Fruit fly (Drosophila melanogaster) whole organism, embryonic: ENCODE measurements around the gene Cyp4d1.
A peak's percentile ranks its signal among the peaks of the same experiment; 100 is the strongest.

Experiments
- Adf1 ChIP-seq: fragments of 200-800 bp; sonication (Bioruptor generic); IDR thresholded peaks from 2 replicates; pipeline ENCODE4 v1.3.6; 2022; ENCODE audit warnings: missing biosample characterization, missing genetic modification characterization
- CG11456 ChIP-seq: fragments of 200-800 bp; sonication (Bioruptor generic); IDR thresholded peaks from 3 replicates; pipeline ENCODE4 v1.3.6; 2022; ENCODE audit warnings: missing biosample characterization, missing genetic modification characterization
- CG12236 ChIP-seq: fragments of 200-800 bp; sonication (Bioruptor generic); optimal IDR thresholded peaks from 2 replicates; lab custom pipeline; 2016; ENCODE audit warnings: missing biosample characterization, missing genetic modification characterization
- CG12769 ChIP-seq: fragments of 200-800 bp; sonication (Bioruptor generic); optimal IDR thresholded peaks from 2 replicates; lab custom pipeline; 2019; ENCODE audit warnings: missing biosample characterization, mild to moderate bottlenecking, missing genetic modification characterization, moderate library complexity
- CG14710 ChIP-seq: fragments of 200-800 bp; sonication (Bioruptor generic); optimal IDR thresholded peaks from 3 replicates; lab custom pipeline; 2019; ENCODE audit warnings: missing biosample characterization, mild to moderate bottlenecking, missing genetic modification characterization, moderate library complexity
- CG16779 ChIP-seq: fragments of 200-800 bp; sonication (Bioruptor generic); IDR thresholded peaks from 2 replicates; pipeline ENCODE4 v1.3.6; 2022; ENCODE audit warnings: missing biosample characterization, missing genetic modification characterization
- CG17568 ChIP-seq: fragments of 200-800 bp; sonication (Bioruptor generic); optimal IDR thresholded peaks from 2 replicates; lab custom pipeline; 2018; ENCODE audit warnings: missing biosample characterization, mild to moderate bottlenecking, missing genetic modification characterization, moderate library complexity
- CG17612 ChIP-seq: fragments of 200-800 bp; sonication (Bioruptor generic); IDR thresholded peaks from 2 replicates; pipeline ENCODE4 v1.3.6; 2022; ENCODE audit warnings: missing biosample characterization, missing genetic modification characterization
- CG17912 ChIP-seq: fragments of 200-800 bp; sonication (Bioruptor generic); optimal IDR thresholded peaks from 2 replicates; lab custom pipeline; 2018; ENCODE audit warnings: missing biosample characterization, mild to moderate bottlenecking, missing genetic modification characterization
- CG30020 ChIP-seq: fragments of 200-800 bp; optimal IDR thresholded peaks from 2 replicates; lab custom pipeline; 2019; ENCODE audit warnings: missing biosample characterization, mild to moderate bottlenecking, missing genetic modification characterization, moderate library complexity
- CG33213 ChIP-seq: fragments of 200-800 bp; sonication (Bioruptor generic); optimal IDR thresholded peaks from 3 replicates; lab custom pipeline; 2016; ENCODE audit warnings: missing biosample characterization, missing genetic modification characterization
- CG3407 ChIP-seq: fragments of 200-800 bp; sonication (Bioruptor generic); optimal IDR thresholded peaks from 2 replicates; lab custom pipeline; 2018; ENCODE audit warnings: missing biosample characterization, mild to moderate bottlenecking, missing genetic modification characterization
- CG34376 ChIP-seq: fragments of 200-800 bp; sonication (Bioruptor generic); optimal IDR thresholded peaks from 2 replicates; lab custom pipeline; 2018; ENCODE audit warnings: missing biosample characterization, mild to moderate bottlenecking, missing genetic modification characterization
- CG3838 ChIP-seq: fragments of 200-800 bp; sonication (Bioruptor generic); optimal IDR thresholded peaks from 3 replicates; lab custom pipeline; 2016; ENCODE audit warnings: missing biosample characterization, missing genetic modification characterization
- CG4730 ChIP-seq: fragments of 200-800 bp; sonication (Bioruptor generic); IDR thresholded peaks from 2 replicates; pipeline ENCODE4 v1.3.6; 2022; ENCODE audit warnings: missing biosample characterization, missing genetic modification characterization
- CG7928 ChIP-seq: fragments of 200-800 bp; sonication (Bioruptor generic); optimal IDR thresholded peaks from 2 replicates; lab custom pipeline; 2017; ENCODE audit warnings: missing biosample characterization, mild to moderate bottlenecking, missing genetic modification characterization
- CG9932 ChIP-seq: fragments of 200-800 bp; sonication (Bioruptor generic); IDR thresholded peaks from 2 replicates; pipeline ENCODE4 v1.3.6; 2022; ENCODE audit warnings: missing biosample characterization, missing genetic modification characterization
- CHES-1-like ChIP-seq: fragments of 200-800 bp; sonication (Bioruptor generic); optimal IDR thresholded peaks from 2 replicates; lab custom pipeline; 2016; ENCODE audit warnings: missing biosample characterization, missing genetic modification characterization
- Dll ChIP-seq: fragments of 200-800 bp; sonication (Bioruptor generic); IDR thresholded peaks from 4 replicates; pipeline ENCODE4 v1.3.6; 2022; ENCODE audit warnings: missing biosample characterization, missing genetic modification characterization; ENCODE audit not compliant: partially characterized antibody
- Elba2 ChIP-seq: fragments of 200-800 bp; sonication (Bioruptor generic); optimal IDR thresholded peaks from 3 replicates; lab custom pipeline; 2016; ENCODE audit warnings: missing biosample characterization, missing genetic modification characterization
- HLH4C ChIP-seq: fragments of 200-800 bp; sonication (Bioruptor generic); IDR thresholded peaks from 3 replicates; pipeline ENCODE4 v1.3.6; 2022; ENCODE audit warnings: missing biosample characterization, missing genetic modification characterization; ENCODE audit not compliant: partially characterized antibody
- Hr39 ChIP-seq: fragments of >200 bp; optimal IDR thresholded peaks from 2 replicates; lab custom pipeline; 2017
- Hr78 ChIP-seq, 2 experiments: fragments of 200-800 bp in 1 of 2; fragments of >200 bp in 1 of 2; sonication (Bioruptor generic) in 1 of 2; optimal IDR thresholded peaks; 2 replicates each; lab custom pipeline; 2017 to 2019; ENCODE audit warnings: missing biosample characterization in 2 of 2, missing genetic modification characterization in 2 of 2, mild to moderate bottlenecking in 1 of 2, moderate library complexity in 1 of 2
- MTF-1 ChIP-seq: fragments of 200-800 bp; sonication (Bioruptor generic); optimal IDR thresholded peaks from 2 replicates; lab custom pipeline; 2018; ENCODE audit warnings: missing biosample characterization, mild to moderate bottlenecking, missing genetic modification characterization, borderline replicate concordance
- Meics ChIP-seq: fragments of 200-800 bp; sonication (Bioruptor generic); optimal IDR thresholded peaks from 2 replicates; lab custom pipeline; 2017; ENCODE audit warnings: missing biosample characterization, mild to moderate bottlenecking, missing genetic modification characterization
- Nf-YB ChIP-seq: fragments of 200-800 bp; sonication (Bioruptor generic); optimal IDR thresholded peaks from 3 replicates; lab custom pipeline; 2019; ENCODE audit warnings: missing biosample characterization, mild to moderate bottlenecking, missing genetic modification characterization, moderate library complexity
- PHDP ChIP-seq: fragments of 200-800 bp; sonication (Bioruptor generic); optimal IDR thresholded peaks from 3 replicates; lab custom pipeline; 2018; ENCODE audit warnings: missing biosample characterization, mild to moderate bottlenecking, missing genetic modification characterization, moderate library complexity
- Rfx ChIP-seq: fragments of 200-800 bp; sonication (Bioruptor generic); IDR thresholded peaks from 2 replicates; pipeline ENCODE4 v1.3.6; 2022; ENCODE audit warnings: missing biosample characterization, missing genetic modification characterization
- Sox102F ChIP-seq: fragments of 200-800 bp; sonication (Bioruptor generic); optimal IDR thresholded peaks from 2 replicates; lab custom pipeline; 2018; ENCODE audit warnings: missing biosample characterization, mild to moderate bottlenecking, missing genetic modification characterization, moderate library complexity
- Tbp ChIP-seq: fragments of >200 bp; optimal IDR thresholded peaks from 2 replicates; lab custom pipeline; 2018; ENCODE audit warnings: missing biosample characterization, missing genetic modification characterization
- ara ChIP-seq: fragments of 200-800 bp; sonication (Bioruptor generic); IDR thresholded peaks from 2 replicates; pipeline ENCODE4 v1.3.6; 2022; ENCODE audit warnings: missing biosample characterization, missing genetic modification characterization
- az2 ChIP-seq: fragments of 200-800 bp; sonication (Bioruptor generic); optimal IDR thresholded peaks from 3 replicates; lab custom pipeline; 2016; ENCODE audit warnings: missing biosample characterization, missing genetic modification characterization
- bab2 ChIP-seq: fragments of 200-800 bp; sonication (Bioruptor generic); optimal IDR thresholded peaks from 2 replicates; lab custom pipeline; 2016; ENCODE audit warnings: missing biosample characterization, missing genetic modification characterization
- bcd ChIP-seq: fragments of 200-800 bp; sonication (Bioruptor generic); optimal IDR thresholded peaks from 2 replicates; lab custom pipeline; 2017; ENCODE audit warnings: missing biosample characterization, mild to moderate bottlenecking, missing genetic modification characterization
- bsh ChIP-seq, 2 experiments: fragments of 200-800 bp; sonication (Bioruptor generic); optimal IDR thresholded peaks; 2 replicates each; lab custom pipeline; 2017 to 2018; ENCODE audit warnings: mild to moderate bottlenecking in 2 of 2, missing biosample characterization in 2 of 2, missing genetic modification characterization in 2 of 2, moderate library complexity in 1 of 2
- chif ChIP-seq, 2 experiments: fragments of 200-800 bp; sonication (Bioruptor generic); optimal IDR thresholded peaks; 3 replicates each; lab custom pipeline; 2016; ENCODE audit warnings: missing biosample characterization in 2 of 2, missing genetic modification characterization in 2 of 2
- corto ChIP-seq: fragments of 200-800 bp; sonication (Bioruptor generic); optimal IDR thresholded peaks from 2 replicates; lab custom pipeline; 2016; ENCODE audit warnings: missing biosample characterization, mild to moderate bottlenecking, missing genetic modification characterization, moderate library complexity
- fru ChIP-seq: fragments of >200 bp; optimal IDR thresholded peaks from 2 replicates; lab custom pipeline; 2017
- fu2 ChIP-seq: fragments of 200-800 bp; sonication (Bioruptor generic); optimal IDR thresholded peaks from 2 replicates; lab custom pipeline; 2016; ENCODE audit warnings: missing biosample characterization, missing genetic modification characterization
- gsb ChIP-seq: fragments of 200-800 bp; sonication (Bioruptor generic); IDR thresholded peaks from 2 replicates; pipeline ENCODE4 v1.3.6; 2022; ENCODE audit warnings: missing biosample characterization, missing genetic modification characterization
- h ChIP-seq: fragments of >200 bp; optimal IDR thresholded peaks from 2 replicates; lab custom pipeline; 2017
- jigr1 ChIP-seq: fragments of 200-800 bp; sonication (Bioruptor generic); IDR thresholded peaks from 3 replicates; pipeline ENCODE4 v1.3.6; 2022; ENCODE audit warnings: missing biosample characterization, missing genetic modification characterization
- klu ChIP-seq: fragments of 200-800 bp; sonication (Bioruptor generic); IDR thresholded peaks from 2 replicates; pipeline ENCODE4 v1.3.6; 2022; ENCODE audit warnings: missing biosample characterization, missing genetic modification characterization
- knrl ChIP-seq: fragments of 200-800 bp; sonication (Bioruptor generic); IDR thresholded peaks from 3 replicates; pipeline ENCODE4 v1.3.6; 2022; ENCODE audit warnings: missing biosample characterization, missing genetic modification characterization; ENCODE audit not compliant: partially characterized antibody
- salm ChIP-seq: fragments of 200-800 bp; sonication (Bioruptor generic); optimal IDR thresholded peaks from 2 replicates; lab custom pipeline; 2018; ENCODE audit warnings: missing biosample characterization, mild to moderate bottlenecking, missing genetic modification characterization
- schlank ChIP-seq: fragments of 200-800 bp; sonication (Bioruptor generic); optimal IDR thresholded peaks from 2 replicates; lab custom pipeline; 2018; ENCODE audit warnings: missing biosample characterization, mild to moderate bottlenecking, missing genetic modification characterization
- sqz ChIP-seq: fragments of 200-800 bp; sonication (Bioruptor generic); optimal IDR thresholded peaks from 3 replicates; lab custom pipeline; 2018; ENCODE audit warnings: missing biosample characterization, mild to moderate bottlenecking, missing genetic modification characterization
- sr ChIP-seq: fragments of 200-800 bp; sonication (Bioruptor generic); IDR thresholded peaks from 3 replicates; pipeline ENCODE4 v1.3.6; 2022; ENCODE audit warnings: missing biosample characterization, missing genetic modification characterization
- tx ChIP-seq: fragments of 200-800 bp; sonication (Bioruptor generic); optimal IDR thresholded peaks from 2 replicates; lab custom pipeline; 2016; ENCODE audit warnings: missing biosample characterization, missing genetic modification characterization
- zfh1 ChIP-seq: fragments of 200-800 bp; sonication (Bioruptor generic); IDR thresholded peaks from 3 replicates; pipeline ENCODE4 v1.3.6; 2022; ENCODE audit warnings: missing biosample characterization, missing genetic modification characterization

The Cyp4d1 gene

dm6 chrX:2137587-2138341 lies 24.2 kb downstream of the Cyp4d1 start (continued):
- TF ChIP-seq Elba2 (GFP tag; lab: Kevin White, UChicago) = peak; percentile 91
- TF ChIP-seq CG4730 (GFP tag; lab: Robert Waterston, UW) = peak; percentile 98
- TF ChIP-seq CG12236 (GFP tag; lab: Kevin White, UChicago) = peak; percentile 90
- TF ChIP-seq CG34376 (GFP tag; lab: Kevin White, UChicago) = peak; percentile 99
- TF ChIP-seq Meics (GFP tag; lab: Kevin White, UChicago) = peak; percentile 99
- peak; percentile 81; the same call in 2 of the 3 replicates for TF ChIP-seq sr (GFP tag; lab: Robert Waterston, UW)
- TF ChIP-seq corto (GFP tag; lab: Kevin White, UChicago) = peak; percentile 97
- TF ChIP-seq tx (GFP tag; lab: Kevin White, UChicago) = peak; percentile 90
- TF ChIP-seq CHES-1-like = peak; percentile 87
- peak; percentile 94 for TF ChIP-seq CG3838 (GFP tag; lab: Kevin White, UChicago)
- TF ChIP-seq knrl = peak; percentile 72
- peak; percentile 98 for TF ChIP-seq sqz
- peak; percentile 99 for TF ChIP-seq zfh1
- peak; percentile 98 for TF ChIP-seq schlank (tag; lab: Kevin White, UChicago)
- TF ChIP-seq az2 (GFP tag; lab: Kevin White, UChicago) = peak; percentile 98
- peak; percentile 99 for TF ChIP-seq salm (tag; lab: Kevin White, UChicago)
- TF ChIP-seq fru = no peak
- peak; percentile 98 for TF ChIP-seq CG11456 (GFP tag; lab: Robert Waterston, UW)
- TF ChIP-seq bab2 = peak; percentile 79
- TF ChIP-seq ara (GFP tag; lab: Robert Waterston, UW) = peak; percentile 99
- peak; percentile 94 for TF ChIP-seq chif (GFP tag; optimal IDR thresholded peaks at IDR 0.05; lab: Kevin White, UChicago)
- TF ChIP-seq CG30020 (tag; lab: Kevin White, UChicago) = peak; percentile 84
- peak; percentile 69; the same call in 2 of the 3 replicates for TF ChIP-seq HLH4C
- peak; percentile 98 for TF ChIP-seq CG3407 (GFP tag; lab: Kevin White, UChicago)
- peak; percentile 98 for TF ChIP-seq CG9932
- TF ChIP-seq Nf-YB = peak; percentile 88
- peak; percentile 98 for TF ChIP-seq klu
- peak; percentile 65 for TF ChIP-seq Adf1 (GFP tag; lab: Robert Waterston, UW)
- peak; percentile 93 to 100 for TF ChIP-seq bsh (GFP tag; optimal IDR thresholded peaks at IDR 0.05; lab: Kevin White, UChicago)
- TF ChIP-seq jigr1 = peak; percentile 98
- no peak for TF ChIP-seq Hr39 (lab: Kevin White, UChicago)
- TF ChIP-seq CG12769 = peak; percentile 93
- peak; percentile 89 for TF ChIP-seq CG33213 (GFP tag; lab: Kevin White, UChicago)
- no peak for TF ChIP-seq Tbp (GFP tag; lab: Kevin White, UChicago)
- peak; percentile 99 for TF ChIP-seq bcd (GFP tag; lab: Kevin White, UChicago)
- peak; percentile 98 for TF ChIP-seq CG14710 (tag; lab: Kevin White, UChicago)
- TF ChIP-seq Rfx = peak; percentile 99
- no peak for TF ChIP-seq h (lab: Kevin White, UChicago)
- TF ChIP-seq PHDP (tag; lab: Kevin White, UChicago) = peak; percentile 100
- TF ChIP-seq Dll = peak; percentile 48; the same call in 3 of the 4 replicates
- TF ChIP-seq MTF-1 = peak; percentile 98
- peak; percentile 99 for TF ChIP-seq CG17568 (GFP tag; lab: Kevin White, UChicago)
- peak; percentile 99 for TF ChIP-seq Sox102F (GFP tag; lab: Kevin White, UChicago)
- peak in 1 of 2 experiments; percentile 67 for TF ChIP-seq Hr78 (GFP tag; optimal IDR thresholded peaks at IDR 0.05; lab: Kevin White, UChicago)
- peak; percentile 93 for TF ChIP-seq fu2 (GFP tag; lab: Kevin White, UChicago)
- TF ChIP-seq CG17912 (GFP tag; lab: Kevin White, UChicago) = peak; percentile 97
- peak; percentile 84 for TF ChIP-seq CG7928
- TF ChIP-seq gsb (GFP tag; lab: Robert Waterston, UW) = peak; percentile 98
- TF ChIP-seq CG17612 (GFP tag; lab: Robert Waterston, UW) = peak; percentile 97
- TF ChIP-seq CG16779 (GFP tag; lab: Robert Waterston, UW) = peak; percentile 95
